Fruit fly (Drosophila melanogaster): ENCODE data around the gene Lsm12a.

- TF ChIP-seq Eip75B (GFP tag; optimal IDR thresholded peaks at IDR 0.05) (no peak), CG1621 (tag; optimal IDR thresholded peaks at IDR 0.05) (no peak), Sox102F (GFP tag; optimal IDR thresholded peaks at IDR 0.05) (no peak), CG7368 (GFP tag; optimal IDR thresholded peaks at IDR 0.05) (peak; percentile 10)
These were observed 14.1 kb upstream of the Lsm12a start for dm6 chrX:12004395-12004768.
